Worm (Caenorhabditis elegans): ENCODE results near the gene mdt-8.

- no peak for TF ChIP-seq B0310.2 (tag; optimal IDR thresholded peaks at IDR 0.05)
- no peak for TF ChIP-seq tra-4 (tag; optimal IDR thresholded peaks at IDR 0.05)
- TF ChIP-seq ama-1 (optimal IDR thresholded peaks at IDR 0.05): no peak
- TF ChIP-seq tbx-11 (GFP tag; IDR thresholded peaks at IDR 0.05): no peak
- TF ChIP-seq aly-1 (tag; optimal IDR thresholded peaks at IDR 0.05): no peak
- TF ChIP-seq hmbx-1 (tag; optimal IDR thresholded peaks at IDR 0.05): no peak
Measured at ce11 chrII:11536505-11536904, 2.9 kb upstream of the mdt-8 start.

Data from whole organism, early embryonic.